Fruit fly (Drosophila melanogaster): ENCODE data around the gene CG15286.

Gene CG15286

DNA sequence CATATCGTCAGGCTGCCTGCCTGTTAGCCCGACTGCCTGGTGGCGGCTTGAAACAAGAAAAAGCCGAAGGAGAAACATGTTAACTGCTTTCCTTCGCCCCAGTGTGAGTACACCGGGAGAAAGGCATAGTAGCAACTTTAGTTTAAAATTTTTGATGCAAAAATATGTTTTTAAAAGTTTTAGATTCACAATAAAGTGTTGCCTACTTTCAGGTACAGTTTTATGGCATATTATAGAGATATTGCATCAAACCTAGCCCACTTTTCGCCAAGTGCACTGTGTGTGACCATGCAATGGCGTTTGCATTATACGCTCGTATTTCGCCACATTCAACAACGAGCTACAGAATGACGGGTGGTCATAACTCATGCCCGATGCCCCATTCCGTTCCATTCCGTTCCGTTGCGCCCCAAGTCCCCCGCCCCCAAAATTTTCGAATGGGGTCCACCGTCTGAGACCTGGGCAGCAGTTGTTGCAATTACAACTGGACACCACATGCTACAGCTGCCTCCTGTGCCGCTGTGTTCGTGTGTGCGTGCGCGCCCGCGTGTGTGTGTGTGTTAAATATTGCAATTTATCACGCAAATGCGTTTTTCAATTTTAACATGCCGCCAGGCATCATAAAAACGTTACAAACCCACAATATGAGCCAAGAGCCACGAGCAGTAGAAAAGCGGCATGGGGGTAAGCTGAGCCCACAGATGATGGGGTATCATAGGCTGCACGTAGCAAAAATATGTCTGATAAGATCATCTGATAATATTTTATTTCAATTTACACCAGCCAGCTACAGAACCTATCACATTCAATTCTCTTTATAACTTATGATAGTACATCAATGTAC, 32.1 kb downstream of the CG15286 start:
- TF ChIP-seq Hr96 (GFP tag; optimal IDR thresholded peaks at IDR 0.05) (no peak), cnc (optimal IDR thresholded peaks at IDR 0.05) (no peak), cic (GFP tag; optimal IDR thresholded peaks at IDR 0.05) (no peak), CG7045 (GFP tag; optimal IDR thresholded peaks at IDR 0.05) (no peak), bab1 (GFP tag; optimal IDR thresholded peaks at IDR 0.05) (no peak), tj (GFP tag; optimal IDR thresholded peaks at IDR 0.05) (no peak), Mnt (GFP tag; optimal IDR thresholded peaks at IDR 0.05) (no peak), kay (GFP tag; ENCODE audit: borderline replicate concordance) (no peak), Clk (GFP tag; optimal IDR thresholded peaks at IDR 0.05) (no peak), CG1620 (GFP tag; optimal IDR thresholded peaks at IDR 0.05) (no peak), pad (GFP tag; optimal IDR thresholded peaks at IDR 0.05) (no peak), ovo (GFP tag; optimal IDR thresholded peaks at IDR 0.05) (no peak), toe (GFP tag; optimal IDR thresholded peaks at IDR 0.05) (no peak), CG7101 (tag; optimal IDR thresholded peaks at IDR 0.05) (no peak), CG14711 (tag; optimal IDR thresholded peaks at IDR 0.05) (no peak), CG5204 (GFP tag; optimal IDR thresholded peaks at IDR 0.05) (no peak)

- no peak for TF ChIP-seq CG12768 (GFP tag; optimal IDR thresholded peaks at IDR 0.05)
- TF ChIP-seq CG7045 (GFP tag; optimal IDR thresholded peaks at IDR 0.05) = no peak
- no peak for TF ChIP-seq kay (GFP tag; ENCODE audit: borderline replicate concordance)
- TF ChIP-seq CG5204 (GFP tag; optimal IDR thresholded peaks at IDR 0.05) = no peak
- no peak for TF ChIP-seq pad (GFP tag; optimal IDR thresholded peaks at IDR 0.05)
- TF ChIP-seq CG33017 (tag; optimal IDR thresholded peaks at IDR 0.05) = no peak
- no peak for TF ChIP-seq Hr96 (GFP tag; optimal IDR thresholded peaks at IDR 0.05)
- TF ChIP-seq Crg-1 (GFP tag; optimal IDR thresholded peaks at IDR 0.05) = no peak
Measured at dm6 chr2L:14370777-14371096, 32.7 kb downstream of the CG15286 start.

DNA sequence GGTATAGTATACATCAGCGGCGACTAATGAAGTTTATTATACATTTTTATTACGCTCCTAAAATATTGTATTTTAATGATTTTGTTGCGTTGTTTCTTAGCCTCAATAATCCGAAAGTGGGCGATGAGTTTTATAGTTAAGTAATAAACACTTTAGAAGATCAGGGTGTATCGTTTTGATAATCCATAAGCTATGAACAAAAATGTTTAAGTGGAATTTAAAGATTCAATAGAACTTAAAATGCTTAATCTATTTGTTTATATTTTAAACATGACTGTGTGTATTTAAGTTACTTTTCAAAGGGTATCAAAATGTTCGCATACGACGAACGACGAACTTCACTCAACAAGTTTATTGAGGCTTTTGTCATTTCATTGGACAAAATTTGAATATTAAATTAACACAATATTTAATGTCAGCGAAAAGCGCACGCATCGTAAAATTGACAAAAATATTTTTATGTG, 34.2 kb downstream of the CG15286 start:
- no peak for TF ChIP-seq CG33017 (tag; optimal IDR thresholded peaks at IDR 0.05)
- no peak for TF ChIP-seq cnc (optimal IDR thresholded peaks at IDR 0.05)
- no peak for TF ChIP-seq pad (GFP tag; optimal IDR thresholded peaks at IDR 0.05)
- no peak for TF ChIP-seq bab1 (GFP tag; optimal IDR thresholded peaks at IDR 0.05)
- TF ChIP-seq tj (GFP tag; optimal IDR thresholded peaks at IDR 0.05) = no peak
- TF ChIP-seq CG11617 (GFP tag; optimal IDR thresholded peaks at IDR 0.05) = no peak

- TF ChIP-seq tj (GFP tag; optimal IDR thresholded peaks at IDR 0.05) = no peak
- no peak for TF ChIP-seq CG14711 (tag; optimal IDR thresholded peaks at IDR 0.05)
Measured at dm6 chr2L:14373250-14373649, 35.2 kb downstream of the CG15286 start.

DNA sequence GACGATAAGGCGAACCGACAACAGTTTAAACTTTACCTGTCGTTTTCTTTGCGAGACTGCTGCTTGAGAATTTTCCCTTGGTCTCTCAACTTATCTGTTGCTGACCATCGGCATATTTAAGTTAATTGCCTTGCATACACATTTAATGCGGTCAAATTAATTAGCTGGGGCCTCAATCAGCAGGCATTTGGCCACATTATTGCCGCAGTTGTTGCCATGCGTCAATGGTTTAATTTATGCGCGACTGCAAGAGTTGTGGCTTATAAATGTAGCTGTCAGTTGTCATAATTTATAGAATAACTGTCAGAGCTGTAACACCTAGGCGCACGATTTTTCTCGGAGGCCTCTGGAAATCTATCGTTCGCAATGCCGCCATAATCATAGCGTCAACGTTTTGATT, 36.0 kb downstream of the CG15286 start:
- no peak for TF ChIP-seq pad (GFP tag; optimal IDR thresholded peaks at IDR 0.05)
- no peak for TF ChIP-seq CG33017 (tag; optimal IDR thresholded peaks at IDR 0.05)
- TF ChIP-seq Clk (GFP tag; optimal IDR thresholded peaks at IDR 0.05) = no peak
- TF ChIP-seq tj (GFP tag; optimal IDR thresholded peaks at IDR 0.05) = no peak
- TF ChIP-seq cnc (optimal IDR thresholded peaks at IDR 0.05) = no peak
- no peak for TF ChIP-seq CG12768 (GFP tag; optimal IDR thresholded peaks at IDR 0.05)
- TF ChIP-seq toe (GFP tag; optimal IDR thresholded peaks at IDR 0.05) = no peak
- no peak for TF ChIP-seq kay (GFP tag; ENCODE audit: borderline replicate concordance)
- no peak for TF ChIP-seq CG5204 (GFP tag; optimal IDR thresholded peaks at IDR 0.05)
- no peak for TF ChIP-seq cic (GFP tag; optimal IDR thresholded peaks at IDR 0.05)
- no peak for TF ChIP-seq CG11617 (GFP tag; optimal IDR thresholded peaks at IDR 0.05)
- no peak for TF ChIP-seq Mnt (GFP tag; optimal IDR thresholded peaks at IDR 0.05)
- TF ChIP-seq CG7045 (GFP tag; optimal IDR thresholded peaks at IDR 0.05) = no peak

DNA sequence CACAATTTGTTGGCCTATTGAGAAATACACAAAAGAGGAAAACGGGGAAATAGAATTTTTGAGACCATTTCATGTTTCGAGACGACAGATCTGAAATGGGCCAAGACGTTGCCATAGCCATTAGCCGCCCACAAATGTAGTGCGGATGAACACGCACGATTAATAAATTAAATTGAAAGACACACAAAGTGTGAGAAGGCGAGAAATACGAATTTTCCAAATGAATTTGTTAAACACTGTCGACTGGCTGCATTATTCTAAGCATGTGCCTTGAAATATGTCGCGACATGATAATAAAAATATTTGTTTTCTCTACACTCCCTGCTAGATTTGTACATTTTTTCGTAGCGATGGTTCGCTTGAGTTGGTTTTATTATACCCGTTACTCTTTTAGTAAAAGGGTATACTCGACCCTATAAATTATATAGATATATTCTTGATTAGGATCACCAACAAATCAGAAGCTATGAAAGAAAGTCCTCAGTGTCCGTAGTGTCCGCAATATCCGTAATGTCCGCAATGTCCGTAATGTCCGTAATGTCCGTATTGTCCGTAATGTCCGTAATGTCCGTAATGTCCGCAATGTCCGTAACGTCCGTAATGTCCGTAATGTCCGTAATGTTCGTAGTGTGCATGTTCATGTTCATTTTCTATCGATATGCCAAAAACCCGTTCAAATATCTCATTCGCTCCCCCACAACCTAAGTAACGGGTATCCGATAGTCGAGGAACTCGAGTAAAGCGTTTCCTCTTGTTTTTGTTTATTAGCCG, 38.6 kb downstream of the CG15286 start:
- TF ChIP-seq Mnt (GFP tag; optimal IDR thresholded peaks at IDR 0.05) = no peak
- TF ChIP-seq CG33017 (tag; optimal IDR thresholded peaks at IDR 0.05) = no peak
- TF ChIP-seq Crg-1 (GFP tag; optimal IDR thresholded peaks at IDR 0.05) = no peak

DNA sequence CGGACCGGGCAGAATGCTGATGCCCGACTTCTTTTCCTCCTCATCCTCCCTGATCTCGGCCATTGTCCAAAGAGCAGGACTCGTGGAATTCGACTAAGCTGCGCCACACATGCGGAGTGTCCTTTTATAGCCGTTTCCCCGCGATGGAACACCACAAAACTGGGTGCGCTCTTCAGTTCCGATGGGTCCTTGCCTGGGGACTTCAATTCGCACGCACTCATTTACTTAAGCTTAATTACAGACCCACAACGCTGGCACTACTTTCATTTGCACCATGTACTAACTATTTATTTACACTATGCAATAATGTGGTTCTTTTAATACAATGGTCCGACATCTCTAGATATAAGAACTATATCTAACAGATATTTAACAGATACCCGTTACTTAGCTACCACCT, 43.0 kb downstream of the CG15286 start, which contains the start of gene ppk:
Gene ppk (minus strand): TSS at position 101 of the 400 bp plus-strand sequence.
- TF ChIP-seq CG14711 (tag; optimal IDR thresholded peaks at IDR 0.05) = no peak
- TF ChIP-seq cnc (optimal IDR thresholded peaks at IDR 0.05) = no peak
- no peak for TF ChIP-seq CG33017 (tag; optimal IDR thresholded peaks at IDR 0.05)
- no peak for TF ChIP-seq kay (GFP tag; ENCODE audit: borderline replicate concordance)
- TF ChIP-seq tj (GFP tag; optimal IDR thresholded peaks at IDR 0.05) = no peak
- TF ChIP-seq CG11617 (GFP tag; optimal IDR thresholded peaks at IDR 0.05) = no peak
- TF ChIP-seq ovo (GFP tag; optimal IDR thresholded peaks at IDR 0.05) = no peak
- no peak for TF ChIP-seq toe (GFP tag; optimal IDR thresholded peaks at IDR 0.05)
- no peak for TF ChIP-seq pad (GFP tag; optimal IDR thresholded peaks at IDR 0.05)
- no peak for TF ChIP-seq cic (GFP tag; optimal IDR thresholded peaks at IDR 0.05)
- no peak for TF ChIP-seq Hr96 (GFP tag; optimal IDR thresholded peaks at IDR 0.05)
